Fruit fly (Drosophila melanogaster) whole organism, embryonic: Measurements from ENCODE around the gene CG12539.
A peak's percentile ranks its signal among the peaks of the same experiment; 100 is the strongest.

Experiments
- CG10366 ChIP-seq: fragments of 200-800 bp; sonication (Bioruptor generic); IDR thresholded peaks from 2 replicates; pipeline ENCODE4 v1.3.6; 2022; ENCODE audit warnings: missing biosample characterization, missing genetic modification characterization
- CG11085 ChIP-seq: fragments of 200-800 bp; sonication (Bioruptor generic); IDR thresholded peaks from 2 replicates; pipeline ENCODE4 v1.3.6; 2022; ENCODE audit warnings: missing biosample characterization, missing genetic modification characterization
- CG11398 ChIP-seq: fragments of 200-800 bp; sonication (Bioruptor generic); optimal IDR thresholded peaks from 2 replicates; lab custom pipeline; 2016; ENCODE audit warnings: missing biosample characterization, missing genetic modification characterization
- CG11696 ChIP-seq: fragments of 200-800 bp; sonication (Bioruptor generic); IDR thresholded peaks from 2 replicates; pipeline ENCODE4 v1.3.6; 2022; ENCODE audit warnings: missing biosample characterization, missing genetic modification characterization
- CG12104 ChIP-seq: fragments of 200-800 bp; sonication (Bioruptor generic); optimal IDR thresholded peaks from 3 replicates; lab custom pipeline; 2016; ENCODE audit warnings: missing biosample characterization, missing genetic modification characterization
- CG12391 ChIP-seq: fragments of 200-800 bp; sonication (Bioruptor generic); optimal IDR thresholded peaks from 3 replicates; lab custom pipeline; 2018; ENCODE audit warnings: missing biosample characterization, mild to moderate bottlenecking, missing genetic modification characterization, moderate library complexity
- CG1603 ChIP-seq: fragments of 200-800 bp; sonication (Bioruptor generic); optimal IDR thresholded peaks from 2 replicates; lab custom pipeline; 2019; ENCODE audit warnings: missing biosample characterization, mild to moderate bottlenecking, missing genetic modification characterization, moderate library complexity
- CG16815 ChIP-seq: fragments of 200-800 bp; sonication (Bioruptor generic); optimal IDR thresholded peaks from 3 replicates; lab custom pipeline; 2017; ENCODE audit warnings: missing biosample characterization, mild to moderate bottlenecking, missing genetic modification characterization
- CG17186 ChIP-seq: fragments of 200-800 bp; sonication (Bioruptor generic); optimal IDR thresholded peaks from 3 replicates; lab custom pipeline; 2017; ENCODE audit warnings: missing biosample characterization, missing genetic modification reagents, missing genetic modification characterization
- CG2199 ChIP-seq: fragments of 200-800 bp; sonication (Bioruptor generic); IDR thresholded peaks from 3 replicates; pipeline ENCODE4 v1.3.6; 2022; ENCODE audit warnings: missing biosample characterization, missing genetic modification characterization
- CG3726 ChIP-seq: fragments of 200-800 bp; sonication (Bioruptor generic); IDR thresholded peaks from 3 replicates; pipeline ENCODE4, ENCODE4 v1.3.6; 2022; ENCODE audit warnings: missing biosample characterization, missing genetic modification characterization
- CG4404 ChIP-seq: fragments of 200-800 bp; sonication (Bioruptor generic); IDR thresholded peaks from 2 replicates; pipeline ENCODE4 v1.3.6; 2022; ENCODE audit warnings: missing biosample characterization, missing genetic modification characterization
- CG6683 ChIP-seq: fragments of 200-800 bp; sonication (Bioruptor generic); optimal IDR thresholded peaks from 2 replicates; lab custom pipeline; 2017; ENCODE audit warnings: missing biosample characterization, mild to moderate bottlenecking, missing genetic modification characterization, missing genetic modification reagents
- CG7271 ChIP-seq: fragments of 200-800 bp; sonication (Bioruptor generic); optimal IDR thresholded peaks from 2 replicates; lab custom pipeline; 2018; ENCODE audit warnings: missing biosample characterization, mild to moderate bottlenecking, missing genetic modification characterization, moderate library complexity
- CG8089 ChIP-seq: fragments of 200-800 bp; sonication (Bioruptor generic); optimal IDR thresholded peaks from 3 replicates; lab custom pipeline; 2016; ENCODE audit warnings: missing biosample characterization, missing genetic modification characterization
- CG9437 ChIP-seq: fragments of 200-800 bp; sonication (Bioruptor generic); optimal IDR thresholded peaks from 2 replicates; lab custom pipeline; 2018; ENCODE audit warnings: missing biosample characterization, mild to moderate bottlenecking, missing genetic modification characterization
- CG9727 ChIP-seq: fragments of 200-800 bp; sonication (Bioruptor generic); optimal IDR thresholded peaks from 3 replicates; lab custom pipeline; 2017; ENCODE audit warnings: missing biosample characterization, mild to moderate bottlenecking, missing genetic modification characterization
- Dek ChIP-seq: fragments of 200-800 bp; sonication (Bioruptor generic); optimal IDR thresholded peaks from 3 replicates; lab custom pipeline; 2019; ENCODE audit warnings: missing biosample characterization, mild to moderate bottlenecking, missing genetic modification characterization, moderate library complexity
- Dp ChIP-seq: fragments of 200-800 bp; sonication (Bioruptor generic); optimal IDR thresholded peaks from 2 replicates; lab custom pipeline; 2018; ENCODE audit warnings: missing biosample characterization, mild to moderate bottlenecking, missing genetic modification characterization, moderate library complexity
- Hmr ChIP-seq: fragments of 200-800 bp; sonication (Bioruptor generic); optimal IDR thresholded peaks from 3 replicates; lab custom pipeline; 2017; ENCODE audit warnings: mild to moderate bottlenecking, missing biosample characterization, missing genetic modification reagents, missing genetic modification characterization
- Hr3 ChIP-seq: fragments of 200-800 bp; sonication (Bioruptor generic); optimal IDR thresholded peaks from 3 replicates; lab custom pipeline; 2016; ENCODE audit warnings: missing biosample characterization, missing genetic modification characterization
- Hsf ChIP-seq: fragments of 200-800 bp; sonication (Bioruptor generic); optimal IDR thresholded peaks from 3 replicates; lab custom pipeline; 2016; ENCODE audit warnings: missing biosample characterization, missing genetic modification characterization
- Lhr ChIP-seq: fragments of 200-800 bp; sonication (Bioruptor generic); optimal IDR thresholded peaks from 3 replicates; lab custom pipeline; 2017; ENCODE audit warnings: mild to moderate bottlenecking, missing biosample characterization, missing genetic modification reagents, missing genetic modification characterization
- Nf-YB ChIP-seq: fragments of 200-800 bp; sonication (Bioruptor generic); optimal IDR thresholded peaks from 3 replicates; lab custom pipeline; 2019; ENCODE audit warnings: missing biosample characterization, mild to moderate bottlenecking, missing genetic modification characterization, moderate library complexity
- Oli ChIP-seq: fragments of 200-800 bp; sonication (Bioruptor generic); optimal IDR thresholded peaks from 2 replicates; lab custom pipeline; 2018; ENCODE audit warnings: missing biosample characterization, mild to moderate bottlenecking, missing genetic modification characterization, moderate library complexity
- Opbp ChIP-seq: fragments of 200-800 bp; sonication (Bioruptor generic); IDR thresholded peaks from 3 replicates; pipeline ENCODE4 v1.3.6; 2022; ENCODE audit warnings: missing biosample characterization, missing genetic modification characterization; ENCODE audit not compliant: partially characterized antibody
- Sry-β ChIP-seq: fragments of 200-800 bp; sonication (Bioruptor generic); optimal IDR thresholded peaks from 2 replicates; lab custom pipeline; 2018; ENCODE audit warnings: missing biosample characterization, mild to moderate bottlenecking, missing genetic modification characterization, moderate library complexity
- Ssrp ChIP-seq: fragments of 200-800 bp; sonication (Bioruptor generic); optimal IDR thresholded peaks from 2 replicates; lab custom pipeline; 2018; ENCODE audit warnings: missing biosample characterization, mild to moderate bottlenecking, missing genetic modification characterization, moderate library complexity
- Stat92E ChIP-seq, 3 experiments: fragments of >200 bp in 2 of 3; fragments of 200-800 bp in 1 of 3; sonication (Bioruptor generic) in 1 of 3; optimal IDR thresholded peaks; 2 replicates each; lab custom pipeline; 2017 to 2019; ENCODE audit warnings: missing biosample characterization in 3 of 3, missing genetic modification characterization in 3 of 3, mild to moderate bottlenecking in 1 of 3, moderate library complexity in 1 of 3
- TFAM ChIP-seq: fragments of 200-800 bp; sonication (Bioruptor generic); optimal IDR thresholded peaks from 2 replicates; lab custom pipeline; 2017; ENCODE audit warnings: missing biosample characterization, missing genetic modification characterization, inconsistent platforms
- Xbp1 ChIP-seq: fragments of 200-800 bp; sonication (Bioruptor generic); optimal IDR thresholded peaks from 3 replicates; lab custom pipeline; 2016; ENCODE audit warnings: missing biosample characterization, mild to moderate bottlenecking, missing genetic modification characterization
- ab ChIP-seq: fragments of 200-800 bp; sonication (Bioruptor generic); optimal IDR thresholded peaks from 2 replicates; lab custom pipeline; 2016; ENCODE audit warnings: missing biosample characterization, missing genetic modification characterization
- amos ChIP-seq: fragments of 200-800 bp; sonication (Bioruptor generic); IDR thresholded peaks from 2 replicates; pipeline ENCODE4 v1.3.6; 2022; ENCODE audit warnings: missing biosample characterization, missing genetic modification characterization; ENCODE audit not compliant: partially characterized antibody
- cwo ChIP-seq: fragments of 200-800 bp; sonication (Bioruptor generic); optimal IDR thresholded peaks from 3 replicates; lab custom pipeline; 2017; ENCODE audit warnings: missing biosample characterization, missing genetic modification characterization, mild to moderate bottlenecking, moderate library complexity, missing genetic modification reagents
- dan ChIP-seq: fragments of 200-800 bp; sonication (Bioruptor generic); IDR thresholded peaks from 2 replicates; pipeline ENCODE4 v1.3.6; 2022; ENCODE audit warnings: missing biosample characterization, missing genetic modification characterization
- esg ChIP-seq: fragments of 200-800 bp; sonication (Bioruptor generic); conservative IDR thresholded peaks from 2 replicates; pipeline ENCODE4 v1.3.6; 2022; ENCODE audit warnings: missing biosample characterization, missing genetic modification characterization
- jigr1 ChIP-seq: fragments of 200-800 bp; sonication (Bioruptor generic); IDR thresholded peaks from 3 replicates; pipeline ENCODE4 v1.3.6; 2022; ENCODE audit warnings: missing biosample characterization, missing genetic modification characterization
- sc ChIP-seq, 3 experiments: fragments of >200 bp in 2 of 3; fragments of 200-800 bp in 1 of 3; sonication (Bioruptor generic) in 1 of 3; optimal IDR thresholded peaks; 2 replicates in 2 of 3; 3 replicates in 1 of 3; lab custom pipeline; 2017; ENCODE audit warnings: mild to moderate bottlenecking in 1 of 3, missing biosample characterization in 1 of 3, missing genetic modification characterization in 1 of 3, missing genetic modification reagents in 1 of 3
- scrt ChIP-seq: fragments of 200-800 bp; sonication (Bioruptor generic); optimal IDR thresholded peaks from 2 replicates; lab custom pipeline; 2018; ENCODE audit warnings: missing biosample characterization, mild to moderate bottlenecking, missing genetic modification characterization, moderate library complexity
- sens ChIP-seq: fragments of 200-800 bp; sonication (Bioruptor generic); peaks from one replicate; lab custom pipeline; 2016; ENCODE audit warnings: missing biosample characterization, missing genetic modification characterization
- shn ChIP-seq: fragments of 200-800 bp; sonication (Bioruptor generic); optimal IDR thresholded peaks from 3 replicates; lab custom pipeline; 2016; ENCODE audit warnings: missing biosample characterization, missing genetic modification characterization
- sr ChIP-seq: fragments of 200-800 bp; sonication (Bioruptor generic); IDR thresholded peaks from 3 replicates; pipeline ENCODE4 v1.3.6; 2022; ENCODE audit warnings: missing biosample characterization, missing genetic modification characterization
- stwl ChIP-seq: fragments of 200-800 bp; sonication (Bioruptor generic); optimal IDR thresholded peaks from 3 replicates; lab custom pipeline; 2018; ENCODE audit warnings: missing biosample characterization, mild to moderate bottlenecking, missing genetic modification characterization, moderate library complexity
- tgo ChIP-seq: fragments of 200-800 bp; sonication (Bioruptor generic); IDR thresholded peaks from 3 replicates; pipeline ENCODE4 v1.3.6; 2022; ENCODE audit warnings: missing biosample characterization, missing genetic modification characterization
- trem ChIP-seq: fragments of 200-800 bp; optimal IDR thresholded peaks from 3 replicates; lab custom pipeline; 2019; ENCODE audit warnings: missing biosample characterization, mild to moderate bottlenecking, missing genetic modification characterization, moderate library complexity
- wek ChIP-seq: fragments of 200-800 bp; sonication (Bioruptor generic); optimal IDR thresholded peaks from 3 replicates; lab custom pipeline; 2018; ENCODE audit warnings: missing biosample characterization, mild to moderate bottlenecking, missing genetic modification characterization, moderate library complexity
- zen2 ChIP-seq: fragments of 200-800 bp; sonication (Bioruptor generic); IDR thresholded peaks from 3 replicates; pipeline ENCODE4 v1.3.6; 2022; ENCODE audit warnings: missing biosample characterization, missing genetic modification characterization; ENCODE audit not compliant: partially characterized antibody
- zfh2 ChIP-seq: fragments of 200-800 bp; sonication (Bioruptor generic); optimal IDR thresholded peaks from 2 replicates; lab custom pipeline; 2016; ENCODE audit warnings: missing biosample characterization, missing genetic modification characterization

CG12539 gene

dm6 chrX:14882536-14883118 lies 38.1 kb upstream of the CG12539 start, which contains the start of the genes CG45064 and CG45065 (continued):
- TF ChIP-seq CG12391 (tag; lab: Kevin White, UChicago) (peak; percentile 89), dan (GFP tag; lab: Robert Waterston, UW) (no peak), sc (optimal IDR thresholded peaks at IDR 0.05; lab: Kevin White, UChicago) (no peak), sc (GFP tag; optimal IDR thresholded peaks at IDR 0.05; lab: Kevin White, UChicago) (peak; percentile 70), sens (GFP tag; lab: Kevin White, UChicago) (peak; percentile 98), tgo (peak; percentile 66), CG17186 (GFP tag; lab: Kevin White, UChicago) (peak; percentile 20), Hsf (GFP tag; lab: Kevin White, UChicago) (peak; percentile 78), Opbp (GFP tag; lab: Robert Waterston, UW) (no peak), jigr1 (GFP tag; lab: Robert Waterston, UW) (peak; percentile 74; the same call in 2 of the 3 replicates), scrt (peak; percentile 69), Nf-YB (GFP tag; lab: Kevin White, UChicago) (peak; percentile 67), Lhr (GFP tag; lab: Kevin White, UChicago) (peak; percentile 76), Stat92E (GFP tag; optimal IDR thresholded peaks at IDR 0.05; lab: Kevin White, UChicago) (peak in 1 of 3 experiments; percentile 4), cwo (GFP tag; lab: Kevin White, UChicago) (peak; percentile 66), stwl (tag; lab: Kevin White, UChicago) (no peak), shn (peak; percentile 55), CG11398 (GFP tag; lab: Kevin White, UChicago) (peak; percentile 75), CG9437 (GFP tag; lab: Kevin White, UChicago) (peak; percentile 66), CG11696 (GFP tag; lab: Robert Waterston, UW) (peak; percentile 61; the same call in 1 of the 2 replicates), TFAM (GFP tag; lab: Kevin White, UChicago) (no peak), trem (tag; lab: Kevin White, UChicago) (peak; percentile 61), CG4404 (GFP tag; lab: Robert Waterston, UW) (peak; percentile 24; the same call in 1 of the 2 replicates), Ssrp (tag; lab: Kevin White, UChicago) (peak; percentile 84), zfh2 (GFP tag; lab: Kevin White, UChicago) (peak; percentile 76), CG2199 (peak; percentile 92; the same call in 2 of the 3 replicates), zen2 (GFP tag; lab: Robert Waterston, UW) (no peak), CG11085 (GFP tag; lab: Robert Waterston, UW) (no peak), Hmr (peak; percentile 65), sr (GFP tag; lab: Robert Waterston, UW) (peak; percentile 74; the same call in 1 of the 3 replicates), Dek (tag; lab: Kevin White, UChicago) (peak; percentile 75), Xbp1 (GFP tag; lab: Kevin White, UChicago) (peak; percentile 85), Oli (tag; lab: Kevin White, UChicago) (peak; percentile 91), ab (peak; percentile 35), CG8089 (GFP tag; lab: Kevin White, UChicago) (peak; percentile 81), Dp (GFP tag; lab: Kevin White, UChicago) (no peak), CG6683 (peak; percentile 64), CG7271 (no peak), esg (GFP tag; lab: Robert Waterston, UW) (peak; percentile 84), CG9727 (GFP tag; lab: Kevin White, UChicago) (peak; percentile 64), CG16815 (peak; percentile 20), Hr3 (GFP tag; lab: Kevin White, UChicago) (peak; percentile 76), CG1603 (tag; lab: Kevin White, UChicago) (peak; percentile 94), CG12104 (peak; percentile 47), CG3726 (GFP tag; lab: Robert Waterston, UW) (peak; percentile 59; the same call in 2 of the 3 replicates), amos (no peak), Sry-β (GFP tag; lab: Kevin White, UChicago) (peak; percentile 32), CG10366 (GFP tag; lab: Robert Waterston, UW) (peak; percentile 83), wek (GFP tag; lab: Kevin White, UChicago) (peak; percentile 64)
